Worm (Caenorhabditis elegans) whole organism, mixed stage, embryonic: Measurements from ENCODE around the gene aptf-4.

Experiments
- mep-1 ChIP-seq: fragments of 150-350 bp; optimal IDR thresholded peaks from 2 replicates; lab custom pipeline; 2017; ENCODE audit warnings: missing biosample characterization, missing genetic modification reagents, missing genetic modification characterization, inconsistent platforms
- mls-2 ChIP-seq: sonication (generic microtip); optimal IDR thresholded peaks from 2 replicates; lab custom pipeline; 2016; ENCODE audit warnings: mild to moderate bottlenecking, missing genetic modification characterization, moderate library complexity, missing compliant biosample characterization

- TF ChIP-seq mep-1 (tag; lab: Kevin White, UChicago) (no peak), mls-2 (tag; lab: Kevin White, UChicago) (no peak)
Measured at ce11 chrII:8625163-8625562, 34.4 kb downstream of the aptf-4 start, which contains the start of gene sptf-2.
